Worm (Caenorhabditis elegans) whole organism, L1 larva: ENCODE measurements around the gene ctsa-1.1.

Source experiments
- F16B12.6 ChIP-seq: fragments of 150-350 bp; optimal IDR thresholded peaks from 2 replicates; lab custom pipeline; 2014; ENCODE audit warnings: missing biosample characterization, missing genetic modification characterization
- aha-1 ChIP-seq: fragments of 150-350 bp; optimal IDR thresholded peaks from 2 replicates; lab custom pipeline; 2014; ENCODE audit warnings: missing biosample characterization, missing genetic modification characterization
- aly-2 ChIP-seq: fragments of 150-350 bp; optimal IDR thresholded peaks from 2 replicates; lab custom pipeline; 2014; ENCODE audit warnings: missing biosample characterization, missing genetic modification characterization
- ama-1 ChIP-seq: fragments of 150-350 bp; optimal IDR thresholded peaks from 2 replicates; lab custom pipeline; 2014
- blmp-1 ChIP-seq: fragments of 150-350 bp; optimal IDR thresholded peaks from 2 replicates; lab custom pipeline; 2014; ENCODE audit warnings: missing biosample characterization, missing genetic modification characterization
- ceh-63 ChIP-seq: fragments of 200-800 bp; sonication (Bioruptor generic); optimal IDR thresholded peaks from 2 replicates; lab custom pipeline; 2018; ENCODE audit warnings: mild to moderate bottlenecking, missing genetic modification characterization, missing compliant biosample characterization
- ceh-8 ChIP-seq: fragments of 200-800 bp; sonication (Bioruptor generic); optimal IDR thresholded peaks from 2 replicates; lab custom pipeline; 2018; ENCODE audit warnings: mild to moderate bottlenecking, missing genetic modification characterization, moderate library complexity, missing compliant biosample characterization
- ceh-82 ChIP-seq, 3 experiments: fragments of 150-350 bp in 1 of 3; sonication (generic microtip) in 2 of 3; optimal IDR thresholded peaks; 2 replicates each; lab custom pipeline; 2014 to 2017; ENCODE audit warnings: missing biosample characterization in 3 of 3, missing genetic modification characterization in 3 of 3
- ceh-90 ChIP-seq: sonication (generic microtip); optimal IDR thresholded peaks from 2 replicates; lab custom pipeline; 2016; ENCODE audit warnings: missing genetic modification characterization, missing compliant biosample characterization
- ces-1 ChIP-seq: fragments of 150-350 bp; optimal IDR thresholded peaks from 2 replicates; lab custom pipeline; 2014; ENCODE audit warnings: missing biosample characterization, missing genetic modification reagents, missing genetic modification characterization
- dpl-1 ChIP-seq, 3 experiments: fragments of 150-350 bp in 2 of 3; sonication (generic microtip) in 1 of 3; optimal IDR thresholded peaks; 2 replicates each; lab custom pipeline; 2014 to 2017; ENCODE audit warnings: missing biosample characterization in 3 of 3, missing genetic modification characterization in 3 of 3, missing genetic modification reagents in 3 of 3
- efl-3 ChIP-seq: fragments of 200-800 bp; sonication (Bioruptor generic); optimal IDR thresholded peaks from 2 replicates; lab custom pipeline; 2018; ENCODE audit warnings: mild to moderate bottlenecking, missing genetic modification characterization, missing compliant biosample characterization
- egl-13 ChIP-seq: sonication (generic microtip); optimal IDR thresholded peaks from 2 replicates; lab custom pipeline; 2016; ENCODE audit warnings: missing genotype, missing genetic modification reagents, missing genetic modification characterization, missing compliant biosample characterization
- egl-27 ChIP-seq, 2 experiments: fragments of 150-350 bp in 1 of 2; sonication (generic microtip); optimal IDR thresholded peaks; 3 replicates each; lab custom pipeline; 2017 to 2018; ENCODE audit warnings: missing biosample characterization in 2 of 2, missing genetic modification characterization in 2 of 2, missing genetic modification reagents in 2 of 2
- elt-2 ChIP-seq: sonication (generic microtip); optimal IDR thresholded peaks from 2 replicates; lab custom pipeline; 2016; ENCODE audit warnings: missing genetic modification characterization, mild to moderate bottlenecking, inconsistent platforms, missing compliant biosample characterization, missing genetic modification reagents
- elt-3 ChIP-seq, 6 experiments: fragments of 150-350 bp in 1 of 6; sonication (generic microtip); optimal IDR thresholded peaks; 2 replicates each; lab custom pipeline; 2017 to 2018; ENCODE audit warnings: missing biosample characterization in 6 of 6, missing genetic modification characterization in 6 of 6, inconsistent platforms in 1 of 6
- ets-5 ChIP-seq: fragments of 200-800 bp; sonication (Bioruptor generic); IDR thresholded peaks from 2 replicates; pipeline ENCODE4 v1.3.6; 2022; ENCODE audit warnings: missing genetic modification characterization, missing compliant biosample characterization
- fkh-10 ChIP-seq: sonication (generic microtip); optimal IDR thresholded peaks from 2 replicates; lab custom pipeline; 2017; ENCODE audit warnings: missing biosample characterization, missing genetic modification reagents, missing genetic modification characterization
- fkh-4 ChIP-seq: sonication (generic microtip); optimal IDR thresholded peaks from 2 replicates; lab custom pipeline; 2016; ENCODE audit warnings: missing compliant biosample characterization, missing genetic modification characterization, borderline replicate concordance
- fos-1 ChIP-seq: fragments of 150-350 bp; optimal IDR thresholded peaks from 2 replicates; lab custom pipeline; 2014; ENCODE audit warnings: missing biosample characterization, missing genetic modification characterization
- hlh-4 ChIP-seq: sonication (generic microtip); optimal IDR thresholded peaks from 2 replicates; lab custom pipeline; 2016; ENCODE audit warnings: mild to moderate bottlenecking, missing genetic modification characterization, missing compliant biosample characterization
- isw-1 ChIP-seq: fragments of 200-800 bp; sonication (Bioruptor generic); IDR thresholded peaks from 2 replicates; pipeline ENCODE4 v1.3.6; 2022; ENCODE audit warnings: missing genetic modification characterization, missing compliant biosample characterization
- lin-14 ChIP-seq: fragments of 200-800 bp; sonication (Bioruptor generic); optimal IDR thresholded peaks from 2 replicates; lab custom pipeline; 2018; ENCODE audit warnings: mild to moderate bottlenecking, missing genetic modification characterization, moderate library complexity, missing compliant biosample characterization
- lin-15B ChIP-seq: fragments of 150-350 bp; sonication (generic microtip); optimal IDR thresholded peaks from 3 replicates; lab custom pipeline; 2014; ENCODE audit warnings: missing biosample characterization, missing genetic modification characterization
- lin-35 ChIP-seq, 2 experiments: fragments of 150-350 bp; optimal IDR thresholded peaks; 2 replicates each; lab custom pipeline; 2014; ENCODE audit warnings: missing biosample characterization in 2 of 2, missing genetic modification characterization in 2 of 2, missing genetic modification reagents in 2 of 2
- lin-39 ChIP-seq: fragments of 150-350 bp; optimal IDR thresholded peaks from 2 replicates; lab custom pipeline; 2014; ENCODE audit warnings: missing biosample characterization, missing genetic modification reagents, missing genetic modification characterization
- lir-3 ChIP-seq: sonication (generic microtip); optimal IDR thresholded peaks from 2 replicates; lab custom pipeline; 2016; ENCODE audit warnings: mild to moderate bottlenecking, missing genetic modification characterization, moderate library complexity, missing compliant biosample characterization; ENCODE audit not compliant: poor library complexity
- lsy-2 ChIP-seq, 2 experiments: fragments of 150-350 bp; optimal IDR thresholded peaks; 2 replicates each; lab custom pipeline; 2014; ENCODE audit warnings: missing biosample characterization in 2 of 2, missing genetic modification characterization in 2 of 2
- nhr-11 ChIP-seq: fragments of 150-350 bp; optimal IDR thresholded peaks from 2 replicates; lab custom pipeline; 2014; ENCODE audit warnings: missing biosample characterization, missing genetic modification characterization
- nhr-20 ChIP-seq: sonication (generic microtip); optimal IDR thresholded peaks from 2 replicates; lab custom pipeline; 2016; ENCODE audit warnings: mild to moderate bottlenecking, missing genetic modification characterization, missing compliant biosample characterization
- nhr-28 ChIP-seq: fragments of 150-350 bp; optimal IDR thresholded peaks from 2 replicates; lab custom pipeline; 2014; ENCODE audit warnings: missing biosample characterization, missing genetic modification characterization
- nhr-71 ChIP-seq: sonication (generic microtip); optimal IDR thresholded peaks from 2 replicates; lab custom pipeline; 2016; ENCODE audit warnings: mild to moderate bottlenecking, missing genetic modification characterization, moderate library complexity, missing compliant biosample characterization
- nhr-76 ChIP-seq: sonication (generic microtip); optimal IDR thresholded peaks from 2 replicates; lab custom pipeline; 2017; ENCODE audit warnings: missing biosample characterization, missing genetic modification characterization
- nhr-77 ChIP-seq: fragments of 150-350 bp; optimal IDR thresholded peaks from 2 replicates; lab custom pipeline; 2014; ENCODE audit warnings: missing biosample characterization, missing genetic modification characterization
- nhr-84 ChIP-seq: sonication (generic microtip); optimal IDR thresholded peaks from 2 replicates; lab custom pipeline; 2017; ENCODE audit warnings: missing biosample characterization, missing genetic modification characterization
- nhr-85 ChIP-seq: sonication (generic microtip); peaks from one replicate; lab custom pipeline; 2016; ENCODE audit warnings: missing genetic modification characterization, inconsistent platforms, missing compliant biosample characterization
- nhr-90 ChIP-seq: sonication (generic microtip); optimal IDR thresholded peaks from 2 replicates; lab custom pipeline; 2016; ENCODE audit warnings: mild to moderate bottlenecking, missing genetic modification characterization, missing compliant biosample characterization; ENCODE audit not compliant: poor library complexity
- pqm-1 ChIP-seq: sonication (generic microtip); optimal IDR thresholded peaks from 3 replicates; lab custom pipeline; 2017; ENCODE audit warnings: missing biosample characterization, missing genetic modification characterization
- rnt-1 ChIP-seq: sonication (generic microtip); optimal IDR thresholded peaks from 2 replicates; lab custom pipeline; 2016; ENCODE audit warnings: mild to moderate bottlenecking, missing genetic modification characterization, moderate library complexity, missing compliant biosample characterization
- skn-1 ChIP-seq: fragments of 150-350 bp; optimal IDR thresholded peaks from 2 replicates; lab custom pipeline; 2014; ENCODE audit warnings: missing biosample characterization, missing genetic modification characterization
- snu-23 ChIP-seq: sonication (generic microtip); optimal IDR thresholded peaks from 2 replicates; lab custom pipeline; 2016; ENCODE audit warnings: missing genetic modification characterization, missing compliant biosample characterization
- sox-4 ChIP-seq: sonication (generic microtip); optimal IDR thresholded peaks from 2 replicates; lab custom pipeline; 2016; ENCODE audit warnings: missing genetic modification characterization, missing compliant biosample characterization
- sup-37 ChIP-seq: fragments of 200-800 bp; sonication (Bioruptor generic); optimal IDR thresholded peaks from 2 replicates; lab custom pipeline; 2018; ENCODE audit warnings: mild to moderate bottlenecking, missing genetic modification characterization, missing compliant biosample characterization
- tbx-2 ChIP-seq: sonication (generic microtip); optimal IDR thresholded peaks from 2 replicates; lab custom pipeline; 2016; ENCODE audit warnings: missing genetic modification characterization, missing compliant biosample characterization
- tlp-1 ChIP-seq: fragments of 150-350 bp; optimal IDR thresholded peaks from 2 replicates; lab custom pipeline; 2014; ENCODE audit warnings: missing biosample characterization, missing genetic modification characterization
- unc-30 ChIP-seq: sonication (generic microtip); optimal IDR thresholded peaks from 2 replicates; lab custom pipeline; 2017; ENCODE audit warnings: missing biosample characterization, missing genetic modification characterization
- unc-98 ChIP-seq: fragments of 200-800 bp; sonication (Bioruptor generic); IDR thresholded peaks from 2 replicates; pipeline ENCODE4 v1.3.6; 2022; ENCODE audit warnings: missing genetic modification characterization, missing compliant biosample characterization
- zag-1 ChIP-seq: fragments of 150-350 bp; optimal IDR thresholded peaks from 2 replicates; lab custom pipeline; 2014; ENCODE audit warnings: missing biosample characterization, missing genetic modification characterization
- zip-4 ChIP-seq: fragments of 200-800 bp; sonication (Bioruptor generic); optimal IDR thresholded peaks from 2 replicates; lab custom pipeline; 2018; ENCODE audit warnings: mild to moderate bottlenecking, missing genetic modification characterization, moderate library complexity, missing compliant biosample characterization
- ztf-11 ChIP-seq, 2 experiments: sonication (generic microtip); optimal IDR thresholded peaks; 2 replicates each; lab custom pipeline; 2016 to 2017; ENCODE audit warnings: missing genetic modification characterization in 2 of 2, missing biosample characterization in 1 of 2, missing compliant biosample characterization in 1 of 2

The ctsa-1.1 gene

DNA sequence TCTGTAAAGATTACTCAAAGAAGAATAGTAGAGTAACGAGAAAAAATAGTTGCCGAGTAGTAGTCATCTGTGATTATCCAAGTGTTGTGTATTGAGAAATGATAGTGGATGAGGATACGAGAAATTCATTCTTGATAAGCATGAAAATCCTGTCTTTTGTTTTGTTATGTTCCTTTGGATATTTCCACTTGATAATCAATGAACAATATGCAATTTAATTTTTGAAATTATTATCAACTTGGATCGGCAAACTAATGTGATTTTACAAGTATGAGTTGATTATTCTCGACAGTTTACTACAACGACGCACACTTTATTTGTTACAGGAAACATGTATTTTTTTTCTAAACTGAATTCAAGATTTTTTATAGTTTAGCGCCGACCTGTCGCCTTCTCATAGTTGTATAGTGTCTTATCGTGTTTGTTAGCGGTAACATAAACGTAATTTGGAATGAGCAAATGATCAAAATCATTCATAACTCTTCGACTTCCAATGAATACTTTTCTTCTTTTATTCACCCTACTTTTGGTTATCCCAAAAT lies 36.5 kb downstream of the ctsa-1.1 start, which contains the start of the genes F26G1.9 and F26G1.10:
Gene F26G1.9, minus strand, starts transcription at position 101 of the 542 bp plus-strand sequence.
Gene F26G1.10, plus strand, starts transcription at position 492 of the 542 bp plus-strand sequence.
- TF ChIP-seq fkh-10 (GFP tag; lab: Kevin White, UChicago), result no peak
- no peak for TF ChIP-seq nhr-20 (tag; lab: Kevin White, UChicago)
- TF ChIP-seq sup-37, result no peak
- TF ChIP-seq lin-35 (GFP tag; optimal IDR thresholded peaks at IDR 0.05; lab: Kevin White, UChicago), result no peak
- TF ChIP-seq lin-15B (tag; lab: Kevin White, UChicago), result no peak
- no peak for TF ChIP-seq hlh-4 (tag; lab: Kevin White, UChicago)
- no peak for TF ChIP-seq ztf-11 (tag; optimal IDR thresholded peaks at IDR 0.05; lab: Kevin White, UChicago)
- no peak for TF ChIP-seq ceh-63 (GFP tag; lab: Kevin White, UChicago)
- TF ChIP-seq tlp-1 (tag; lab: Kevin White, UChicago), result no peak
- TF ChIP-seq nhr-71, result no peak
- no peak for TF ChIP-seq elt-2 (tag; lab: Kevin White, UChicago)
- no peak for TF ChIP-seq ces-1 (GFP tag; lab: Kevin White, UChicago)
- TF ChIP-seq pqm-1 (tag; lab: Kevin White, UChicago), result no peak
- TF ChIP-seq snu-23 (GFP tag; lab: Kevin White, UChicago), result no peak
- TF ChIP-seq egl-27 (tag; optimal IDR thresholded peaks at IDR 0.05; lab: Kevin White, UChicago), result no peak
- TF ChIP-seq nhr-28 (tag; lab: Kevin White, UChicago), result no peak
- TF ChIP-seq ceh-8 (GFP tag; lab: Kevin White, UChicago), result no peak
- no peak for TF ChIP-seq nhr-85 (tag; lab: Kevin White, UChicago)
- TF ChIP-seq F16B12.6 (tag; lab: Kevin White, UChicago), result no peak
- TF ChIP-seq nhr-11 (tag; lab: Kevin White, UChicago), result no peak

DNA sequence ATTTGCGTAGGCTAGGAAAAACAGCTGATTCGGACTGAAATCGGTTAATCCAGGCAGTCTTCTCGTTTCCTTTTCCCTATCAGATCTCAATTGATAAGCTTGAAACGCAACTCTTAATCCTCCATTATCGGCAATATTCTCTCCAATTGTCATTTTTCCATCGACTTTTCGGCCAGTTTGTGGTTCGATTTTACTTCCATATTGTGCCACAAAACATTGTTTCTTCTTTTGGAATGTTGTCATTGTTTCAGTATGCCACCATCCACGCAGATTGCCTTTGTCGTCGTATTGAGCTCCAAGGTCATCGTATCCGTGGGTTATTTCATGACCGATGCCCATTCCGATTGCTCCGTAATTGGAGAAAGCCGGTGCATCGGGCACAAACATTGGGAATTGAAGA lies 38.4 kb downstream of the ctsa-1.1 start:
- TF ChIP-seq lir-3 (tag; lab: Kevin White, UChicago) (no peak), isw-1 (GFP tag; lab: Robert Waterston, UW) (no peak), ama-1 (lab: Kevin White, UChicago) (no peak), rnt-1 (tag; lab: Kevin White, UChicago) (no peak), nhr-84 (no peak), sox-4 (tag; lab: Kevin White, UChicago) (no peak), dpl-1 (GFP tag; optimal IDR thresholded peaks at IDR 0.05; lab: Kevin White, UChicago) (no peak), ets-5 (GFP tag; lab: Robert Waterston, UW) (no peak), skn-1 (tag; lab: Kevin White, UChicago) (no peak), zip-4 (no peak), tbx-2 (tag; lab: Kevin White, UChicago) (no peak), unc-98 (GFP tag; lab: Robert Waterston, UW) (no peak), egl-13 (tag; lab: Kevin White, UChicago) (no peak), aly-2 (tag; lab: Kevin White, UChicago) (no peak), egl-27 (tag; optimal IDR thresholded peaks at IDR 0.05; lab: Kevin White, UChicago) (no peak)

- TF ChIP-seq ceh-82 (tag; optimal IDR thresholded peaks at IDR 0.05; lab: Kevin White, UChicago) (no peak), lin-14 (peak; percentile 7), unc-30 (tag; lab: Kevin White, UChicago) (no peak), efl-3 (GFP tag; lab: Kevin White, UChicago) (no peak), fkh-4 (tag; lab: Kevin White, UChicago) (no peak), ceh-90 (tag; lab: Kevin White, UChicago) (no peak), aha-1 (tag; lab: Kevin White, UChicago) (no peak), skn-1 (tag; lab: Kevin White, UChicago) (no peak), elt-2 (tag; lab: Kevin White, UChicago) (peak; percentile 94), lsy-2 (tag; optimal IDR thresholded peaks at IDR 0.05; lab: Kevin White, UChicago) (no peak), blmp-1 (tag; lab: Kevin White, UChicago) (peak; percentile 31), nhr-77 (tag; lab: Kevin White, UChicago) (no peak), lin-39 (tag; lab: Kevin White, UChicago) (no peak), tlp-1 (tag; lab: Kevin White, UChicago) (no peak), ceh-63 (GFP tag; lab: Kevin White, UChicago) (no peak), zag-1 (tag; lab: Kevin White, UChicago) (no peak), fos-1 (no peak), nhr-90 (tag; lab: Kevin White, UChicago) (no peak), tbx-2 (tag; lab: Kevin White, UChicago) (no peak), nhr-76 (no peak), elt-3 (tag; optimal IDR thresholded peaks at IDR 0.05; lab: Kevin White, UChicago) (peak in 1 of 6 experiments; percentile 34)
Measured at ce11 chrII:4776933-4777332, 39.5 kb downstream of the ctsa-1.1 start, which contains the start of gene F26G1.11. Gene F26G1.11 (plus strand): TSS chrII:4777137.
